Worm (Caenorhabditis elegans) whole organism, mixed stage, embryonic: Measurements from ENCODE around the gene clec-166.

Experiments
- ces-1 ChIP-seq: fragments of 150-350 bp; optimal IDR thresholded peaks from 2 replicates; lab custom pipeline; 2014; ENCODE audit warnings: missing biosample characterization, missing genetic modification reagents, missing genetic modification characterization
- hlh-1 ChIP-seq: fragments of 150-350 bp; optimal IDR thresholded peaks from 2 replicates; lab custom pipeline; 2014; ENCODE audit warnings: missing biosample characterization, missing genetic modification reagents, missing genetic modification characterization
- nhr-237 ChIP-seq: fragments of 150-350 bp; optimal IDR thresholded peaks from 2 replicates; lab custom pipeline; 2014; ENCODE audit warnings: missing biosample characterization, missing genetic modification characterization
- nhr-28 ChIP-seq: fragments of 150-350 bp; optimal IDR thresholded peaks from 2 replicates; lab custom pipeline; 2014; ENCODE audit warnings: missing biosample characterization, missing genetic modification characterization
- pha-4 ChIP-seq: fragments of 150-350 bp; optimal IDR thresholded peaks from 2 replicates; lab custom pipeline; 2018; ENCODE audit warnings: missing biosample characterization, missing genetic modification reagents, missing genetic modification characterization
- sptf-1 ChIP-seq: sonication (generic microtip); optimal IDR thresholded peaks from 2 replicates; lab custom pipeline; 2017; ENCODE audit warnings: mild to moderate bottlenecking, missing genetic modification characterization, moderate library complexity, missing compliant biosample characterization
- ztf-11 ChIP-seq: fragments of 150-350 bp; optimal IDR thresholded peaks from 2 replicates; lab custom pipeline; 2014; ENCODE audit warnings: missing biosample characterization, missing genetic modification characterization

DNA sequence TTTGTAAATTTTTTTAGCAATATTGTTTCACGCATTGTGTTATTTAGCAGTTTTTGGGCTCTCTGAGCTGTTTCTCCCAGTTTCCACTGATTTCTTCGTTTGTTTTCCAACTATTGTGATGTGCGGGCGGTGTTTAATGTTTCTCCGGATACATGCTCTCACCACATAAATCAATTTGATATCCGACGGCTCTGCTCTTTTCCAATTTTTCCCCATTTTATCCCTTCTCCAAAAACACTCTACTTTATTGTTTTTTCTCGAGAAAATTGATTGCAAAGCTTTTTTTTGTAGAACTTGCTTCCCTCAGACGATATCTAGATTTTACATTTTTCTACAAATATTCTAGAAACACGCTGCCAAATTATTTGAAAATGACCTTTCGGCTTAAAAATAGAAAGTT is 35.6 kb downstream of the clec-166 start:
- TF ChIP-seq nhr-28 (tag; lab: Kevin White, UChicago), result no peak
- no peak for TF ChIP-seq pha-4 (tag; lab: Kevin White, UChicago)
- no peak for TF ChIP-seq hlh-1
- TF ChIP-seq ztf-11 (tag; lab: Kevin White, UChicago), result no peak
- TF ChIP-seq sptf-1 (tag; lab: Kevin White, UChicago), result no peak
- no peak for TF ChIP-seq nhr-237
- TF ChIP-seq ces-1, result no peak
